Worm (Caenorhabditis elegans): Measurements from ENCODE around the gene ugt-1.
A peak's percentile ranks its signal among the peaks of the same experiment; 100 is the strongest.

ugt-1 gene

ce11 chrV:10361830-10362397 is 33.5 kb upstream of the ugt-1 start, which contains the start of gene cash-1 (continued):
- TF ChIP-seq lin-38 (GFP tag; IDR thresholded peaks at IDR 0.05): peak; percentile 89
- TF ChIP-seq fos-1 (tag; optimal IDR thresholded peaks at IDR 0.05): no peak
- peak in 1 of 2 experiments; percentile 82 for TF ChIP-seq mdl-1 (tag; optimal IDR thresholded peaks at IDR 0.05)
- TF ChIP-seq nhr-41 (GFP tag; IDR thresholded peaks at IDR 0.05): no peak
- peak; percentile 89 for TF ChIP-seq mes-2 (tag; optimal IDR thresholded peaks at IDR 0.05; ENCODE audit: poor library complexity, severe bottlenecking)
- TF ChIP-seq F10B5.3 (tag; optimal IDR thresholded peaks at IDR 0.05): no peak
- TF ChIP-seq Y5F2A.4 (GFP tag; optimal IDR thresholded peaks at IDR 0.05): no peak
- TF ChIP-seq snpc-4 (tag; optimal IDR thresholded peaks at IDR 0.05): no peak
- TF ChIP-seq dmd-8 (GFP tag; IDR thresholded peaks at IDR 0.05): no peak
- no peak for TF ChIP-seq aly-2 (tag; optimal IDR thresholded peaks at IDR 0.05)
- no peak for TF ChIP-seq T26A8.4 (GFP tag; IDR thresholded peaks at IDR 0.05)
- no peak for TF ChIP-seq lin-39 (tag; optimal IDR thresholded peaks at IDR 0.05)
- 0 out of 2 replicates have a peak, but pooled peaks have one; percentile 33 for TF ChIP-seq lin-1 (GFP tag; IDR thresholded peaks at IDR 0.05)
- TF ChIP-seq nhr-10 (tag; optimal IDR thresholded peaks at IDR 0.05): no peak
- TF ChIP-seq rbr-2 (tag; optimal IDR thresholded peaks at IDR 0.05): peak; percentile 46
- TF ChIP-seq dmd-9 (GFP tag; IDR thresholded peaks at IDR 0.05): no peak
- peak; percentile 20 for TF ChIP-seq unc-130 (GFP tag; optimal IDR thresholded peaks at IDR 0.05)
- TF ChIP-seq cey-2 (tag; optimal IDR thresholded peaks at IDR 0.05; ENCODE audit: borderline replicate concordance, insufficient read depth): no peak
- TF ChIP-seq nhr-76 (tag; optimal IDR thresholded peaks at IDR 0.05): no peak
- no peak for TF ChIP-seq lim-7 (GFP tag; IDR thresholded peaks at IDR 0.05)
- peak; percentile 56 for TF ChIP-seq dmd-6 (GFP tag; IDR thresholded peaks at IDR 0.05)
- no peak for TF ChIP-seq nhr-102 (tag; optimal IDR thresholded peaks at IDR 0.05)
- peak; percentile 75 for TF ChIP-seq hlh-11 (tag; optimal IDR thresholded peaks at IDR 0.05)
- peak; percentile 41; the same call in 1 of the 2 replicates for TF ChIP-seq hmg-1.1 (GFP tag; IDR thresholded peaks at IDR 0.05)
- TF ChIP-seq ctbp-1 (GFP tag; IDR thresholded peaks at IDR 0.05): no peak
- no peak for TF ChIP-seq saeg-2 (GFP tag; IDR thresholded peaks at IDR 0.05)
- TF ChIP-seq hlh-30 (tag; optimal IDR thresholded peaks at IDR 0.05; ENCODE audit: insufficient read depth): peak; percentile 93
- TF ChIP-seq jun-1 (tag; optimal IDR thresholded peaks at IDR 0.05): no peak
- peak; percentile 97 for TF ChIP-seq aha-1 (tag)
- peak; percentile 29 for TF ChIP-seq nhr-77 (tag; optimal IDR thresholded peaks at IDR 0.05)
- no peak for TF ChIP-seq skn-1 (tag; optimal IDR thresholded peaks at IDR 0.05)
- no peak for TF ChIP-seq snpc-1.2 (GFP tag; IDR thresholded peaks at IDR 0.05)
- peak; percentile 38 for TF ChIP-seq nhr-28 (tag; optimal IDR thresholded peaks at IDR 0.05)
- no peak for TF ChIP-seq F44E2.7 (GFP tag; IDR thresholded peaks at IDR 0.05)
- TF ChIP-seq daf-12 (tag; optimal IDR thresholded peaks at IDR 0.05): no peak
- peak; percentile 6 for TF ChIP-seq fkh-10 (GFP tag; optimal IDR thresholded peaks at IDR 0.05)
- TF ChIP-seq zip-2 (tag; optimal IDR thresholded peaks at IDR 0.05): no peak
- TF ChIP-seq mxl-3 (GFP tag; optimal IDR thresholded peaks at IDR 0.05): peak; percentile 83

DNA sequence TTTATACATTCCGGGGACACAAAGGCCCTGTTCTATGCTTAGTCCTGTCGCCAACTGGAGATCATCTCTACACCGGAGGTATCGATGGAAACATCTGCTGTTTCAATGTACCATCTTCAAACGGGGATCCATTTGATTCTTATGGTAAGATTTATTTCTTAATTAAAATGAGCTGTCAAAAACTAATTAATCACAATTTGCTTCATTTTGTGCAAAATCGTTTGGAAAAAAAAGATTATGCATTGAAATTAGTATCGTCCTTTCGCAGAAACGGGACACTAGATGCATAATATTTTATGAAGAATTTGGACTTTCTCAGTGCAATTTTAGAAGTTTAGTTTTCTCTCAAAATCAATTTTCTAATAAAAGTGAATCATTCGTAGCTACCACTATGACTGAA is 31.6 kb upstream of the ugt-1 start:
- TF ChIP-seq zip-11 (GFP tag; IDR thresholded peaks at IDR 0.05) (no peak), unc-62 (GFP tag; optimal IDR thresholded peaks at IDR 0.05 in 1 of 2) (peak in 1 of 2 experiments; percentile 93), unc-62 (tag; optimal IDR thresholded peaks at IDR 0.05) (no peak)

- no peak for TF ChIP-seq jun-1 (tag; optimal IDR thresholded peaks at IDR 0.05)
- no peak for TF ChIP-seq nhr-237 (tag; optimal IDR thresholded peaks at IDR 0.05)
- TF ChIP-seq mes-2 (tag; optimal IDR thresholded peaks at IDR 0.05; ENCODE audit: poor library complexity, severe bottlenecking): no peak
- no peak for TF ChIP-seq unc-62 (GFP tag; optimal IDR thresholded peaks at IDR 0.05 in 1 of 2)
- TF ChIP-seq unc-62 (tag; optimal IDR thresholded peaks at IDR 0.05): no peak
- TF ChIP-seq hlh-30 (tag; optimal IDR thresholded peaks at IDR 0.05; ENCODE audit: insufficient read depth): no peak
- TF ChIP-seq T26A8.4 (GFP tag; IDR thresholded peaks at IDR 0.05): no peak
- no peak for TF ChIP-seq sdz-12 (GFP tag; optimal IDR thresholded peaks at IDR 0.05)
- TF ChIP-seq ces-1 (GFP tag; optimal IDR thresholded peaks at IDR 0.05): no peak
- no peak for TF ChIP-seq saeg-2 (GFP tag; IDR thresholded peaks at IDR 0.05)
- no peak for TF ChIP-seq hlh-11 (tag; optimal IDR thresholded peaks at IDR 0.05)
- TF ChIP-seq mxl-2 (GFP tag; conservative IDR thresholded peaks at IDR 0.05): no peak
- no peak for TF ChIP-seq pha-4 (GFP tag; IDR thresholded peaks at IDR 0.05)
- TF ChIP-seq pha-4 (tag; optimal IDR thresholded peaks at IDR 0.05): no peak
- no peak for TF ChIP-seq fos-1 (tag; optimal IDR thresholded peaks at IDR 0.05)
- no peak for TF ChIP-seq ZK337.2 (GFP tag; IDR thresholded peaks at IDR 0.05)
- TF ChIP-seq lin-1 (GFP tag; IDR thresholded peaks at IDR 0.05): no peak
- no peak for TF ChIP-seq attf-4 (tag; optimal IDR thresholded peaks at IDR 0.05)
- no peak for TF ChIP-seq dmd-6 (GFP tag; IDR thresholded peaks at IDR 0.05)
These were observed 27.2 kb upstream of the ugt-1 start, which contains the start of gene sri-20 for ce11 chrV:10368256-10368655. sri-20 (plus strand) TSS chrV:10368556.
